Worm (Caenorhabditis elegans) whole organism, young adult: ENCODE results near the gene oma-2.

Experiments used
- F49E8.2 ChIP-seq: sonication (generic microtip); optimal IDR thresholded peaks from 3 replicates; lab custom pipeline; 2017; ENCODE audit warnings: missing genetic modification characterization, mild to moderate bottlenecking, missing compliant biosample characterization, antibody characterized with exemption, moderate library complexity; ENCODE audit not compliant: insufficient read depth
- T07F8.4 ChIP-seq: sonication (generic microtip); optimal IDR thresholded peaks from 2 replicates; lab custom pipeline; 2016; ENCODE audit warnings: mild to moderate bottlenecking, missing genetic modification characterization, moderate library complexity, missing compliant biosample characterization
- Y53G8AR.9 ChIP-seq: fragments of 200-800 bp; sonication (Bioruptor generic); conservative IDR thresholded peaks from 2 replicates; pipeline ENCODE4 v1.3.6; 2022; ENCODE audit warnings: missing genetic modification reagents, missing genetic modification characterization, missing compliant biosample characterization
- ama-1 ChIP-seq, 3 experiments: fragments of 150-350 bp in 1 of 3; sonication (generic microtip) in 2 of 3; optimal IDR thresholded peaks; 2 replicates each; lab custom pipeline; 2014 to 2018; ENCODE audit warnings: missing biosample characterization in 2 of 3, missing genetic modification characterization in 2 of 3, missing genetic modification reagents in 2 of 3
- mes-4 ChIP-seq: sonication (generic microtip); optimal IDR thresholded peaks from 2 replicates; lab custom pipeline; 2016; ENCODE audit warnings: missing genotype, missing genetic modification characterization, missing compliant biosample characterization
- nhr-120 ChIP-seq: fragments of 200-800 bp; sonication (Bioruptor generic); IDR thresholded peaks from 2 replicates; pipeline ENCODE4 v1.3.6; 2022; ENCODE audit warnings: missing genetic modification characterization, missing compliant biosample characterization
- unc-62 ChIP-seq: fragments of 150-350 bp; optimal IDR thresholded peaks from 2 replicates; lab custom pipeline; 2014; ENCODE audit warnings: missing biosample characterization, missing genetic modification reagents, missing genetic modification characterization

DNA sequence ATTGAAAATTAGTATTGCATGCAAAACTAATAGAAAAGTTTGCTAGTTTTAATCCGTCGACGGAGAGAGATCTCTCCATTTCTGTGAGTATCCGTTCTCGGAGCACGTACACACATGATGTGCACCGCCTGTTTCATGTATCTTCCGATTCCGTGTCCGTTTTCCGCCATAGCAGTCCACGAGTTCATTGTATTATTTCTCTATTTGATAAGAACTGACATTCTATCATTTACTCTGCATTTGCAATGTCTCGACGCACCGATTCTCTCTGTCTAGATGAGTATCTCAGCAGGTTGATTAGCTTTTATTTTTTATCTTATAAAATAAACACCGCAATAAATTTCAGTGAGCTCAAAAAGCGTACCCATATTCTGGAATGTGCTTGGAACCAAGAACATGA is 10.3 kb upstream of the oma-2 start:
- no peak for TF ChIP-seq unc-62 (GFP tag; lab: Kevin White, UChicago)
- no peak for TF ChIP-seq Y53G8AR.9 (GFP tag; lab: Robert Waterston, UW)
- TF ChIP-seq mes-4 (tag; lab: Kevin White, UChicago), result no peak
- no peak for TF ChIP-seq ama-1 (optimal IDR thresholded peaks at IDR 0.05; lab: Kevin White, UChicago)
- no peak for TF ChIP-seq ama-1 (GFP tag; optimal IDR thresholded peaks at IDR 0.05; lab: Kevin White, UChicago)
- no peak for TF ChIP-seq F49E8.2
- TF ChIP-seq nhr-120 (GFP tag; lab: Robert Waterston, UW), result no peak
- TF ChIP-seq T07F8.4, result no peak
